Worm (Caenorhabditis elegans) whole organism, young adult: ENCODE measurements around the gene C10C5.5.
A peak's percentile ranks its signal among the peaks of the same experiment; 100 is the strongest.

Experiments
- F10E7.11 ChIP-seq: sonication (generic microtip); optimal IDR thresholded peaks from 2 replicates; lab custom pipeline; 2017; ENCODE audit warnings: mild to moderate bottlenecking, missing genetic modification characterization, moderate library complexity, missing compliant biosample characterization
- F52B5.7 ChIP-seq: sonication (generic microtip); optimal IDR thresholded peaks from 2 replicates; lab custom pipeline; 2016; ENCODE audit warnings: mild to moderate bottlenecking, missing genetic modification characterization, missing compliant biosample characterization
- K11D2.4 ChIP-seq: fragments of 200-800 bp; sonication (Bioruptor generic); IDR thresholded peaks from 2 replicates; pipeline ENCODE4 v1.3.6; 2022; ENCODE audit warnings: missing genetic modification reagents, missing genetic modification characterization, missing compliant biosample characterization
- T07F8.4 ChIP-seq: sonication (generic microtip); optimal IDR thresholded peaks from 2 replicates; lab custom pipeline; 2016; ENCODE audit warnings: mild to moderate bottlenecking, missing genetic modification characterization, moderate library complexity, missing compliant biosample characterization
- Y53G8AR.9 ChIP-seq: fragments of 200-800 bp; sonication (Bioruptor generic); conservative IDR thresholded peaks from 2 replicates; pipeline ENCODE4 v1.3.6; 2022; ENCODE audit warnings: missing genetic modification reagents, missing genetic modification characterization, missing compliant biosample characterization
- Y56A3A.18 ChIP-seq: fragments of 200-800 bp; sonication (Bioruptor generic); IDR thresholded peaks from 2 replicates; pipeline ENCODE4 v1.3.6; 2022; ENCODE audit warnings: missing genetic modification reagents, missing genetic modification characterization, missing compliant biosample characterization
- attf-3 ChIP-seq: fragments of 200-800 bp; sonication (Bioruptor generic); conservative IDR thresholded peaks from 2 replicates; pipeline ENCODE4 v1.3.6; 2022; ENCODE audit warnings: missing genetic modification reagents, missing genetic modification characterization, missing compliant biosample characterization
- attf-5 ChIP-seq: fragments of 200-800 bp; sonication (Bioruptor generic); optimal IDR thresholded peaks from 2 replicates; lab custom pipeline; 2018; ENCODE audit warnings: mild to moderate bottlenecking, missing genetic modification characterization, missing compliant biosample characterization
- ccch-3 ChIP-seq: fragments of 200-800 bp; sonication (Bioruptor generic); optimal IDR thresholded peaks from 2 replicates; lab custom pipeline; 2018; ENCODE audit warnings: mild to moderate bottlenecking, missing genetic modification characterization, missing compliant biosample characterization
- ceh-100 ChIP-seq: fragments of 200-800 bp; sonication (Bioruptor generic); IDR thresholded peaks from 2 replicates; pipeline ENCODE4 v1.3.6; 2022; ENCODE audit warnings: missing genetic modification reagents, missing genetic modification characterization, missing compliant biosample characterization
- chd-7 ChIP-seq: sonication (generic microtip); optimal IDR thresholded peaks from 2 replicates; lab custom pipeline; 2016; ENCODE audit warnings: mild to moderate bottlenecking, missing genetic modification characterization, moderate library complexity, missing compliant biosample characterization
- dox-1 ChIP-seq: fragments of 200-800 bp; sonication (Bioruptor generic); IDR thresholded peaks from 2 replicates; pipeline ENCODE4 v1.3.6; 2022; ENCODE audit warnings: missing genetic modification reagents, missing genetic modification characterization, missing compliant biosample characterization
- dpl-1 ChIP-seq: fragments of 150-350 bp; optimal IDR thresholded peaks from 2 replicates; lab custom pipeline; 2014; ENCODE audit warnings: missing biosample characterization, missing genetic modification reagents, missing genetic modification characterization
- efl-1 ChIP-seq: fragments of 150-350 bp; optimal IDR thresholded peaks from 2 replicates; lab custom pipeline; 2014; ENCODE audit warnings: missing biosample characterization, missing genetic modification reagents, missing genetic modification characterization
- egl-44 ChIP-seq: fragments of 200-800 bp; sonication (Bioruptor generic); IDR thresholded peaks from 2 replicates; pipeline ENCODE4 v1.3.6; 2022; ENCODE audit warnings: missing genetic modification reagents, missing genetic modification characterization, missing compliant biosample characterization
- egrh-3 ChIP-seq: fragments of 200-800 bp; sonication (Bioruptor generic); IDR thresholded peaks from 2 replicates; pipeline ENCODE4 v1.3.6; 2022; ENCODE audit warnings: missing genetic modification reagents, missing genetic modification characterization, missing compliant biosample characterization
- fkh-3 ChIP-seq: sonication (generic microtip); optimal IDR thresholded peaks from 2 replicates; lab custom pipeline; 2016; ENCODE audit warnings: mild to moderate bottlenecking, missing genetic modification characterization, missing compliant biosample characterization
- gei-17 ChIP-seq: fragments of 200-800 bp; sonication (Bioruptor generic); optimal IDR thresholded peaks from 2 replicates; lab custom pipeline; 2018; ENCODE audit warnings: mild to moderate bottlenecking, missing genetic modification characterization, missing compliant biosample characterization
- hlh-26 ChIP-seq: fragments of 200-800 bp; sonication (Bioruptor generic); conservative IDR thresholded peaks from 2 replicates; pipeline ENCODE4 v1.3.6; 2022; ENCODE audit warnings: missing genetic modification reagents, missing genetic modification characterization, missing compliant biosample characterization
- let-526 ChIP-seq: fragments of 200-800 bp; sonication (Bioruptor generic); IDR thresholded peaks from 2 replicates; pipeline ENCODE4 v1.3.6; 2022; ENCODE audit warnings: missing genetic modification reagents, missing genetic modification characterization, missing compliant biosample characterization
- let-607 ChIP-seq, 2 experiments: fragments of 200-800 bp in 1 of 2; sonication (Bioruptor generic) in 1 of 2; sonication (generic microtip) in 1 of 2; optimal IDR thresholded peaks; 2 replicates each; lab custom pipeline; 2016 to 2018; ENCODE audit warnings: mild to moderate bottlenecking in 2 of 2, missing compliant biosample characterization in 2 of 2, missing genetic modification characterization in 2 of 2, moderate library complexity in 2 of 2, missing genotype in 1 of 2
- lin-35 ChIP-seq, 3 experiments: fragments of 150-350 bp in 2 of 3; sonication (generic microtip) in 1 of 3; optimal IDR thresholded peaks; 2 replicates each; lab custom pipeline; 2014 to 2018; ENCODE audit warnings: missing biosample characterization in 3 of 3, missing genetic modification characterization in 3 of 3, missing genetic modification reagents in 3 of 3
- lin-54 ChIP-seq: fragments of 200-800 bp; sonication (Bioruptor generic); optimal IDR thresholded peaks from 2 replicates; lab custom pipeline; 2018; ENCODE audit warnings: mild to moderate bottlenecking, missing genetic modification characterization, missing compliant biosample characterization
- lsy-27 ChIP-seq: sonication (generic microtip); optimal IDR thresholded peaks from 2 replicates; lab custom pipeline; 2017; ENCODE audit warnings: missing genetic modification characterization, mild to moderate bottlenecking, missing compliant biosample characterization, antibody characterized with exemption, missing genotype, borderline replicate concordance; ENCODE audit not compliant: insufficient read depth
- madf-6 ChIP-seq: fragments of 200-800 bp; sonication (Bioruptor generic); IDR thresholded peaks from 2 replicates; pipeline ENCODE4 v1.3.6; 2022; ENCODE audit warnings: missing genetic modification reagents, missing genetic modification characterization, missing compliant biosample characterization
- madf-8 ChIP-seq: fragments of 200-800 bp; sonication (Bioruptor generic); conservative IDR thresholded peaks from 2 replicates; pipeline ENCODE4 v1.3.6; 2022; ENCODE audit warnings: missing genetic modification reagents, missing genetic modification characterization, missing compliant biosample characterization
- mcd-1 ChIP-seq: fragments of 200-800 bp; sonication (Bioruptor generic); IDR thresholded peaks from 2 replicates; pipeline ENCODE4 v1.3.6; 2022; ENCODE audit warnings: missing genetic modification reagents, missing genetic modification characterization, missing compliant biosample characterization
- mes-4 ChIP-seq: sonication (generic microtip); optimal IDR thresholded peaks from 2 replicates; lab custom pipeline; 2016; ENCODE audit warnings: missing genotype, missing genetic modification characterization, missing compliant biosample characterization
- mxl-1 ChIP-seq: sonication (generic microtip); optimal IDR thresholded peaks from 2 replicates; lab custom pipeline; 2016; ENCODE audit warnings: missing genetic modification characterization, missing compliant biosample characterization
- nhr-27 ChIP-seq: fragments of 200-800 bp; sonication (Bioruptor generic); optimal IDR thresholded peaks from 2 replicates; lab custom pipeline; 2018; ENCODE audit warnings: mild to moderate bottlenecking, missing genetic modification characterization, moderate library complexity, missing compliant biosample characterization
- nhr-80 ChIP-seq: sonication (generic microtip); optimal IDR thresholded peaks from 2 replicates; lab custom pipeline; 2016; ENCODE audit warnings: missing genetic modification characterization, missing compliant biosample characterization
- rpc-1 ChIP-seq, 2 experiments: fragments of 150-350 bp in 1 of 2; sonication (generic microtip) in 1 of 2; optimal IDR thresholded peaks; 2 replicates each; lab custom pipeline; 2014 to 2018; ENCODE audit warnings: missing biosample characterization in 1 of 2, missing genetic modification characterization in 1 of 2, missing genetic modification reagents in 1 of 2, missing genotype in 1 of 2
- sdz-38 ChIP-seq: sonication (generic microtip); optimal IDR thresholded peaks from 2 replicates; lab custom pipeline; 2016; ENCODE audit warnings: missing genotype, missing genetic modification characterization, missing compliant biosample characterization
- snpc-1.1 ChIP-seq: sonication (generic microtip); optimal IDR thresholded peaks from 2 replicates; lab custom pipeline; 2017; ENCODE audit warnings: missing genetic modification characterization, mild to moderate bottlenecking, missing compliant biosample characterization, antibody characterized with exemption, moderate library complexity, missing genotype, missing genetic modification reagents; ENCODE audit not compliant: insufficient read depth
- sptf-2 ChIP-seq: fragments of 200-800 bp; sonication (Bioruptor generic); optimal IDR thresholded peaks from 2 replicates; lab custom pipeline; 2018; ENCODE audit warnings: mild to moderate bottlenecking, missing genetic modification characterization, missing compliant biosample characterization
- tlf-1 ChIP-seq: fragments of 200-800 bp; sonication (Bioruptor generic); optimal IDR thresholded peaks from 2 replicates; lab custom pipeline; 2018; ENCODE audit warnings: mild to moderate bottlenecking, missing genetic modification characterization, missing compliant biosample characterization
- xnd-1 ChIP-seq: sonication (generic microtip); optimal IDR thresholded peaks from 2 replicates; lab custom pipeline; 2016; ENCODE audit warnings: missing genotype, missing genetic modification reagents, missing genetic modification characterization, missing compliant biosample characterization
- zfh-2 ChIP-seq: fragments of 200-800 bp; sonication (Bioruptor generic); conservative IDR thresholded peaks from 2 replicates; pipeline ENCODE4 v1.3.6; 2022; ENCODE audit warnings: missing genetic modification reagents, missing genetic modification characterization, missing compliant biosample characterization
- ztf-22 ChIP-seq: fragments of 200-800 bp; sonication (Bioruptor generic); optimal IDR thresholded peaks from 2 replicates; lab custom pipeline; 2018; ENCODE audit warnings: mild to moderate bottlenecking, missing genetic modification characterization, moderate library complexity, missing compliant biosample characterization
- ztf-25 ChIP-seq: fragments of 200-800 bp; sonication (Bioruptor generic); IDR thresholded peaks from 2 replicates; pipeline ENCODE4 v1.3.6; 2022; ENCODE audit warnings: missing genetic modification reagents, missing genetic modification characterization, missing compliant biosample characterization

C10C5.5 gene

DNA sequence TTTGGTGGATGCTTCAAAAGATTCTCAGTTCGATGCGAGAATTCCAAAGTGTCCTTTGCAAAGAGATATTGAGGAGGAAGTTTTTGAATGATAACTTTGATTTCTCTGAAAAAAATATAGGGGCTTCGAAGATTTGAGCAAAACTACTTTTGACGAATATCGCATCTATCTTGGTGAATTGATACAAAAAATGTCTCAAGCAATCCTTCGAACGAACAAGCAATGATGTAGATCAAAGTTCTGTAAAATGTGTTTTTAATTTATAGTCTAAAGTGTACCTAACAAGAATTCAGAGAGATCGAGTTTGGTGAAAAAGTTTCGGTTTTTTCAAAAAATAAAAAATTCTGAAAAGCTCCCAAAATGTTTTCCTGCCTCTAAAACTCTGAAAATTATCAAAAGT is 16.0 kb downstream of the C10C5.5 start, which contains the start of gene F56D5.3:
F56D5.3 (plus strand) TSS at position 301 of the 400 bp plus-strand sequence.
- TF ChIP-seq ztf-25 (GFP tag; lab: Robert Waterston, UW) = no peak
- no peak for TF ChIP-seq chd-7 (tag; lab: Kevin White, UChicago)
- TF ChIP-seq attf-5 (GFP tag; lab: Kevin White, UChicago) = no peak
- no peak for TF ChIP-seq fkh-3 (tag; lab: Kevin White, UChicago)
- TF ChIP-seq ztf-22 (GFP tag; lab: Kevin White, UChicago) = no peak
- no peak for TF ChIP-seq ccch-3 (GFP tag; lab: Kevin White, UChicago)
- TF ChIP-seq Y53G8AR.9 = no peak
- TF ChIP-seq lin-54 (GFP tag; lab: Kevin White, UChicago) = no peak
- TF ChIP-seq, all 124 proteins: peak for 0

DNA sequence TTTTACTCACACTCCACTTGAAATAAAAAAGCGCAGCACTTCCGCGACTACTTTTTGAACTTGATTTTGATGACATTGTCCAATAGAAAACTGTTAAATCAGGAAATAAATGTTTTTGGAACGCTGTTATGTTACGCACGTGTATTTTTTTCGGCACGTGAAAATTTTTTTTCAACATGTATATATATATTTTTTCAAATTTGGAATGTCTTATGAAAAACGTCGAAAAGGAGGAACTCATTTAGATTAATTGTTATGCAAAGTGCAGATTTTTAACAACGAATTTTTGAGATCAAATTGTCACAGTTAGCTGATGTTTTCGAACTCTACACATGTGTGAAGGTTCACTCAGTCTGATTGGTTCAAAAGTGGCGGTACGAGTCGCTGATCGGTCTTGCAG is 17.3 kb downstream of the C10C5.5 start, which contains the start of gene F56D5.2:
F56D5.2 (minus strand) TSS at position 101 of the 400 bp plus-strand sequence.
- TF ChIP-seq xnd-1 (tag; lab: Kevin White, UChicago) (no peak), madf-6 (GFP tag; lab: Robert Waterston, UW) (no peak), F10E7.11 (no peak), gei-17 (GFP tag; lab: Kevin White, UChicago) (no peak), attf-3 (GFP tag; lab: Robert Waterston, UW) (no peak), egl-44 (no peak), snpc-1.1 (tag; lab: Kevin White, UChicago) (no peak), madf-8 (GFP tag; lab: Robert Waterston, UW) (no peak), egrh-3 (GFP tag; lab: Robert Waterston, UW) (no peak), dox-1 (no peak), T07F8.4 (tag; lab: Kevin White, UChicago) (no peak), lsy-27 (tag; lab: Kevin White, UChicago) (no peak), sptf-2 (GFP tag; lab: Kevin White, UChicago) (no peak), hlh-26 (GFP tag; lab: Robert Waterston, UW) (no peak), mxl-1 (no peak), F52B5.7 (tag; lab: Kevin White, UChicago) (no peak), fkh-3 (tag; lab: Kevin White, UChicago) (no peak), rpc-1 (optimal IDR thresholded peaks at IDR 0.05; lab: Kevin White, UChicago) (no peak), rpc-1 (tag; optimal IDR thresholded peaks at IDR 0.05; lab: Kevin White, UChicago) (no peak)

- TF ChIP-seq let-607 (tag; optimal IDR thresholded peaks at IDR 0.05; lab: Kevin White, UChicago) (no peak), nhr-80 (tag; lab: Kevin White, UChicago) (peak; percentile 66), ceh-100 (GFP tag; lab: Robert Waterston, UW) (no peak)
Measured at ce11 chrIV:9401715-9402114, 20.5 kb downstream of the C10C5.5 start, which contains the start of gene F56D5.6. Gene F56D5.6, plus strand, starts transcription at chrIV:9401922.

DNA sequence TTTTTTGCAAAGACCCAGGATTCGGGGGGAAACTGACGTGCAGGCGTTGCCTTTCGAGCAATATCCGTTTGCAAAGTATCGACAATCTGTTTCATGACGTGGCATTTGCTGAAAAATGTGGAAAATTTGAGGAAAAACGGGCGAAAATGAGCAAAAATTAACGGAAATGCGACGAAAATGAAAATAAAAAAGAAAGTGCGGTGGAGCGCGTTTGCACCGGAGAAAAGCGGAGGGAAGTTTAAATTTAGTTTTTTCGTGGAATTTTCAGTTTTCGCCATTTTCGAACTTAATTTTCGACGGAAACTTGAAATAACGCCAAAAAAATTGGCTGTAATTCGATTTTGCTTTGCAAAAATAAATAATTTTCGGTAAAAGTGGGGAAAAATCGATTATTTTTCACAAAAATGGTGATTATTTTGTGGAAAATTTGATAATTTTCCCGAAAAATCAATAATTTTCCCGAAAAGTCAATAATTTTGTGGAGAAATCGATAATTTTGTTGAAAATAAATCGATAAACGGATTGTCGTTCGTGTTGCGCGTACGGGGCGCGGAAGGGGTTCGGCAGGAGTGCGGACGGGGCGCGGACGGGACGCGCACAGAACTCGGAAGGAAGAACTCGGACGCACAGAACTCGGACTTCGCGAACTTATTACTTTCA is 22.7 kb downstream of the C10C5.5 start:
- TF ChIP-seq mxl-1 (no peak), mes-4 (tag; lab: Kevin White, UChicago) (no peak), dpl-1 (GFP tag; lab: Kevin White, UChicago) (peak; percentile 29), K11D2.4 (GFP tag; lab: Robert Waterston, UW) (0 out of 2 replicates have a peak, but pooled peaks have one; percentile 10), ztf-25 (GFP tag; lab: Robert Waterston, UW) (no peak), let-526 (GFP tag; lab: Robert Waterston, UW) (no peak), efl-1 (GFP tag; lab: Kevin White, UChicago) (peak; percentile 60), madf-8 (GFP tag; lab: Robert Waterston, UW) (no peak), nhr-27 (tag; lab: Kevin White, UChicago) (no peak), lin-54 (GFP tag; lab: Kevin White, UChicago) (peak; percentile 84), mcd-1 (GFP tag; lab: Robert Waterston, UW) (peak; percentile 96), zfh-2 (GFP tag; lab: Robert Waterston, UW) (peak; percentile 58; the same call in 1 of the 2 replicates), Y56A3A.18 (GFP tag; lab: Robert Waterston, UW) (0 out of 2 replicates have a peak, but pooled peaks have one; percentile 19), tlf-1 (GFP tag; lab: Kevin White, UChicago) (no peak), sdz-38 (no peak), lin-35 (GFP tag; optimal IDR thresholded peaks at IDR 0.05; lab: Kevin White, UChicago) (peak in 1 of 3 experiments; percentile 64)
